Worm (Caenorhabditis elegans): ENCODE data around the gene T22B2.1.

- TF ChIP-seq F13H6.1 (tag; optimal IDR thresholded peaks at IDR 0.05) (no peak), C38D4.7 (GFP tag; optimal IDR thresholded peaks at IDR 0.05) (no peak), pag-3 (tag; optimal IDR thresholded peaks at IDR 0.05; ENCODE audit: borderline replicate concordance) (no peak), lin-11 (tag; optimal IDR thresholded peaks at IDR 0.05) (no peak), hlh-30 (tag; optimal IDR thresholded peaks at IDR 0.05; ENCODE audit: insufficient read depth) (no peak), che-1 (tag; optimal IDR thresholded peaks at IDR 0.05) (no peak), dve-1 (tag; optimal IDR thresholded peaks at IDR 0.05) (no peak), pha-4 (tag; optimal IDR thresholded peaks at IDR 0.05) (no peak), pat-9 (tag; optimal IDR thresholded peaks at IDR 0.05) (no peak), nhr-11 (tag; optimal IDR thresholded peaks at IDR 0.05) (no peak), ama-1 (optimal IDR thresholded peaks at IDR 0.05) (no peak), eyg-1 (tag; optimal IDR thresholded peaks at IDR 0.05) (no peak)
Measured at ce11 chrX:3973534-3973933, 47.7 kb downstream of the T22B2.1 start, which contains the start of gene C16B8.4.
